Worm (Caenorhabditis elegans) whole organism, L2 larva: ENCODE data around the gene T20B12.5.
A peak's percentile ranks its signal among the peaks of the same experiment; 100 is the strongest.

Experiments
- C34F6.9 ChIP-seq: fragments of 150-350 bp; optimal IDR thresholded peaks from 2 replicates; lab custom pipeline; 2014; ENCODE audit warnings: missing biosample characterization, missing genetic modification characterization
- F13H6.1 ChIP-seq: sonication (generic microtip); optimal IDR thresholded peaks from 2 replicates; lab custom pipeline; 2016; ENCODE audit warnings: missing genetic modification characterization, missing compliant biosample characterization
- R02D3.7 ChIP-seq: fragments of 150-350 bp; optimal IDR thresholded peaks from 2 replicates; lab custom pipeline; 2014; ENCODE audit warnings: missing biosample characterization, missing genetic modification characterization
- Y55F3AM.14 ChIP-seq: fragments of 200-800 bp; sonication (Bioruptor generic); optimal IDR thresholded peaks from 2 replicates; lab custom pipeline; 2018; ENCODE audit warnings: mild to moderate bottlenecking, missing genetic modification characterization, missing compliant biosample characterization
- ZK546.5 ChIP-seq: sonication (generic microtip); optimal IDR thresholded peaks from 2 replicates; lab custom pipeline; 2017; ENCODE audit warnings: missing biosample characterization, missing genetic modification characterization
- alr-1 ChIP-seq: fragments of 150-350 bp; optimal IDR thresholded peaks from 2 replicates; lab custom pipeline; 2014; ENCODE audit warnings: missing biosample characterization, missing genetic modification characterization
- aly-2 ChIP-seq: fragments of 150-350 bp; optimal IDR thresholded peaks from 2 replicates; lab custom pipeline; 2014; ENCODE audit warnings: missing biosample characterization, missing genetic modification characterization
- ama-1 ChIP-seq: fragments of 150-350 bp; optimal IDR thresholded peaks from 2 replicates; lab custom pipeline; 2018; ENCODE audit warnings: inconsistent platforms
- blmp-1 ChIP-seq: sonication (generic microtip); optimal IDR thresholded peaks from 2 replicates; lab custom pipeline; 2017; ENCODE audit warnings: missing genetic modification characterization, mild to moderate bottlenecking, missing compliant biosample characterization, antibody characterized with exemption, moderate library complexity; ENCODE audit not compliant: insufficient read depth
- ceh-16 ChIP-seq: fragments of 150-350 bp; optimal IDR thresholded peaks from 2 replicates; lab custom pipeline; 2014; ENCODE audit warnings: missing biosample characterization, missing genetic modification characterization
- ceh-82 ChIP-seq: fragments of 150-350 bp; optimal IDR thresholded peaks from 2 replicates; lab custom pipeline; 2014; ENCODE audit warnings: missing biosample characterization, missing genetic modification characterization
- crh-2 ChIP-seq: sonication (generic microtip); optimal IDR thresholded peaks from 2 replicates; lab custom pipeline; 2017; ENCODE audit warnings: missing biosample characterization, missing genetic modification characterization
- dmd-4 ChIP-seq: sonication (generic microtip); optimal IDR thresholded peaks from 2 replicates; lab custom pipeline; 2017; ENCODE audit warnings: missing biosample characterization, missing genetic modification characterization
- egl-27 ChIP-seq: sonication (generic microtip); optimal IDR thresholded peaks from 3 replicates; lab custom pipeline; 2017; ENCODE audit warnings: missing biosample characterization, missing genetic modification reagents, missing genetic modification characterization
- elt-1 ChIP-seq: fragments of 150-350 bp; optimal IDR thresholded peaks from 2 replicates; lab custom pipeline; 2014; ENCODE audit warnings: missing biosample characterization, missing genetic modification characterization
- elt-3 ChIP-seq: sonication (generic microtip); optimal IDR thresholded peaks from 2 replicates; lab custom pipeline; 2017; ENCODE audit warnings: missing biosample characterization, missing genetic modification characterization
- fos-1 ChIP-seq: fragments of 150-350 bp; optimal IDR thresholded peaks from 2 replicates; lab custom pipeline; 2014; ENCODE audit warnings: missing biosample characterization, missing genetic modification characterization
- gmeb-1 ChIP-seq: fragments of 150-350 bp; optimal IDR thresholded peaks from 2 replicates; lab custom pipeline; 2014; ENCODE audit warnings: missing biosample characterization, missing genetic modification characterization
- lin-11 ChIP-seq: fragments of 150-350 bp; sonication (generic microtip); optimal IDR thresholded peaks from 2 replicates; lab custom pipeline; 2014; ENCODE audit warnings: missing biosample characterization, missing genetic modification characterization, inconsistent platforms, mixed read lengths
- lin-13 ChIP-seq: fragments of 150-350 bp; optimal IDR thresholded peaks from 2 replicates; lab custom pipeline; 2014; ENCODE audit warnings: missing biosample characterization, missing genetic modification reagents, missing genetic modification characterization
- lin-39 ChIP-seq: fragments of 150-350 bp; optimal IDR thresholded peaks from 2 replicates; lab custom pipeline; 2014; ENCODE audit warnings: missing biosample characterization, missing genetic modification reagents, missing genetic modification characterization
- lsy-2 ChIP-seq, 2 experiments: fragments of 150-350 bp in 1 of 2; sonication (generic microtip) in 1 of 2; optimal IDR thresholded peaks; 2 replicates each; lab custom pipeline; 2014 to 2017; ENCODE audit warnings: missing biosample characterization in 2 of 2, missing genetic modification characterization in 2 of 2
- mab-5 ChIP-seq: fragments of 150-350 bp; optimal IDR thresholded peaks from 2 replicates; lab custom pipeline; 2014; ENCODE audit warnings: missing biosample characterization, missing genetic modification characterization
- mbf-1 ChIP-seq: sonication (generic microtip); optimal IDR thresholded peaks from 2 replicates; lab custom pipeline; 2017; ENCODE audit warnings: missing biosample characterization, missing genetic modification characterization
- mdl-1 ChIP-seq, 2 experiments: fragments of 150-350 bp in 1 of 2; sonication (generic microtip) in 1 of 2; optimal IDR thresholded peaks; 2 replicates each; lab custom pipeline; 2017; ENCODE audit warnings: missing biosample characterization in 2 of 2, missing genetic modification characterization in 2 of 2
- nhr-10 ChIP-seq: sonication (generic microtip); optimal IDR thresholded peaks from 2 replicates; lab custom pipeline; 2017; ENCODE audit warnings: missing biosample characterization, missing genetic modification characterization
- nhr-11 ChIP-seq: fragments of 150-350 bp; optimal IDR thresholded peaks from 2 replicates; lab custom pipeline; 2014; ENCODE audit warnings: missing biosample characterization, missing genetic modification characterization
- nhr-12 ChIP-seq: fragments of 150-350 bp; optimal IDR thresholded peaks from 2 replicates; lab custom pipeline; 2014; ENCODE audit warnings: missing biosample characterization, missing genetic modification characterization
- nhr-129 ChIP-seq: fragments of 150-350 bp; optimal IDR thresholded peaks from 2 replicates; lab custom pipeline; 2014; ENCODE audit warnings: missing biosample characterization, missing genetic modification characterization
- nhr-21 ChIP-seq: fragments of 150-350 bp; optimal IDR thresholded peaks from 2 replicates; lab custom pipeline; 2014; ENCODE audit warnings: missing biosample characterization, missing genetic modification characterization
- nhr-23 ChIP-seq: fragments of 150-350 bp; optimal IDR thresholded peaks from 2 replicates; lab custom pipeline; 2014; ENCODE audit warnings: missing biosample characterization, missing genetic modification reagents, missing genetic modification characterization
- nhr-237 ChIP-seq: fragments of 150-350 bp; optimal IDR thresholded peaks from 2 replicates; lab custom pipeline; 2014; ENCODE audit warnings: missing biosample characterization, missing genetic modification characterization
- nhr-25 ChIP-seq: fragments of 150-350 bp; sonication (generic microtip); optimal IDR thresholded peaks from 3 replicates; lab custom pipeline; 2014; ENCODE audit warnings: missing biosample characterization, missing genetic modification characterization
- nhr-6 ChIP-seq: fragments of 150-350 bp; optimal IDR thresholded peaks from 2 replicates; lab custom pipeline; 2014; ENCODE audit warnings: missing biosample characterization, missing genetic modification characterization
- nhr-77 ChIP-seq: fragments of 150-350 bp; optimal IDR thresholded peaks from 2 replicates; lab custom pipeline; 2014; ENCODE audit warnings: missing biosample characterization, missing genetic modification characterization
- peb-1 ChIP-seq: fragments of 150-350 bp; optimal IDR thresholded peaks from 2 replicates; lab custom pipeline; 2014; ENCODE audit warnings: missing biosample characterization, missing genetic modification characterization
- sem-4 ChIP-seq: fragments of 150-350 bp; optimal IDR thresholded peaks from 2 replicates; lab custom pipeline; 2014; ENCODE audit warnings: missing biosample characterization, missing genetic modification reagents, missing genetic modification characterization
- skn-1 ChIP-seq: sonication (generic microtip); optimal IDR thresholded peaks from 2 replicates; lab custom pipeline; 2017; ENCODE audit warnings: missing biosample characterization, missing genetic modification characterization
- sma-3 ChIP-seq: sonication (generic microtip); optimal IDR thresholded peaks from 2 replicates; lab custom pipeline; 2016; ENCODE audit warnings: missing genetic modification reagents, missing genetic modification characterization, missing compliant biosample characterization
- sma-9 ChIP-seq, 2 experiments: fragments of 150-350 bp in 1 of 2; sonication (generic microtip) in 1 of 2; optimal IDR thresholded peaks; 2 replicates each; lab custom pipeline; 2014 to 2016; ENCODE audit warnings: missing genetic modification characterization in 2 of 2, mild to moderate bottlenecking in 1 of 2, missing biosample characterization in 1 of 2, missing compliant biosample characterization in 1 of 2, missing genetic modification reagents in 1 of 2, moderate library complexity in 1 of 2
- snpc-4 ChIP-seq: fragments of 150-350 bp; optimal IDR thresholded peaks from 2 replicates; lab custom pipeline; 2014; ENCODE audit warnings: missing biosample characterization, missing genetic modification characterization
- unc-39 ChIP-seq: fragments of 150-350 bp; optimal IDR thresholded peaks from 2 replicates; lab custom pipeline; 2014; ENCODE audit warnings: missing biosample characterization, missing genetic modification characterization
- unc-55 ChIP-seq: fragments of 150-350 bp; sonication (generic microtip); optimal IDR thresholded peaks from 3 replicates; lab custom pipeline; 2014; ENCODE audit warnings: missing biosample characterization, missing genetic modification reagents, missing genetic modification characterization
- unc-62 ChIP-seq: fragments of 150-350 bp; optimal IDR thresholded peaks from 2 replicates; lab custom pipeline; 2014; ENCODE audit warnings: missing biosample characterization, missing genetic modification reagents, missing genetic modification characterization
- zag-1 ChIP-seq: fragments of 150-350 bp; optimal IDR thresholded peaks from 2 replicates; lab custom pipeline; 2014; ENCODE audit warnings: missing biosample characterization, missing genetic modification characterization
- ztf-1 ChIP-seq: fragments of 200-800 bp; sonication (Bioruptor generic); conservative IDR thresholded peaks from 2 replicates; pipeline ENCODE4 v1.3.6; 2022; ENCODE audit warnings: missing genetic modification characterization, missing compliant biosample characterization
- ztf-11 ChIP-seq: sonication (generic microtip); optimal IDR thresholded peaks from 2 replicates; lab custom pipeline; 2017; ENCODE audit warnings: missing biosample characterization, missing genetic modification characterization
- ztf-4 ChIP-seq: fragments of 150-350 bp; optimal IDR thresholded peaks from 2 replicates; lab custom pipeline; 2014; ENCODE audit warnings: missing biosample characterization, missing genetic modification characterization

T20B12.5 gene

ce11 chrIII:7375434-7375833 is 8.5 kb upstream of the T20B12.5 start:
- TF ChIP-seq nhr-10 (tag; lab: Kevin White, UChicago) (no peak), mdl-1 (tag; optimal IDR thresholded peaks at IDR 0.05; lab: Kevin White, UChicago) (no peak), nhr-11 (tag; lab: Kevin White, UChicago) (no peak), peb-1 (tag; lab: Kevin White, UChicago) (no peak), zag-1 (tag; lab: Kevin White, UChicago) (no peak), Y55F3AM.14 (GFP tag; lab: Kevin White, UChicago) (no peak), unc-39 (no peak), nhr-25 (tag; lab: Kevin White, UChicago) (no peak), ztf-11 (no peak), mbf-1 (tag; lab: Kevin White, UChicago) (no peak), C34F6.9 (tag; lab: Kevin White, UChicago) (no peak), R02D3.7 (tag; lab: Kevin White, UChicago) (no peak), crh-2 (peak; percentile 24), nhr-23 (tag; lab: Kevin White, UChicago) (no peak), nhr-21 (peak; percentile 30), nhr-77 (tag; lab: Kevin White, UChicago) (no peak), unc-62 (GFP tag; lab: Kevin White, UChicago) (no peak), ceh-82 (tag; lab: Kevin White, UChicago) (no peak), snpc-4 (no peak), ztf-1 (GFP tag; lab: Robert Waterston, UW) (no peak), nhr-12 (no peak), ceh-16 (tag; lab: Kevin White, UChicago) (no peak), gmeb-1 (tag; lab: Kevin White, UChicago) (no peak), dmd-4 (tag; lab: Kevin White, UChicago) (no peak), lin-13 (GFP tag; lab: Kevin White, UChicago) (no peak), lin-39 (tag; lab: Kevin White, UChicago) (no peak), ama-1 (lab: Kevin White, UChicago) (peak; percentile 7), alr-1 (tag; lab: Kevin White, UChicago) (no peak), blmp-1 (no peak), F13H6.1 (no peak), sem-4 (no peak), nhr-6 (tag; lab: Kevin White, UChicago) (no peak), sma-3 (GFP tag; lab: Kevin White, UChicago) (peak; percentile 52), elt-3 (tag; lab: Kevin White, UChicago) (no peak), mab-5 (tag; lab: Kevin White, UChicago) (no peak), aly-2 (tag; lab: Kevin White, UChicago) (no peak), sma-9 (GFP tag; optimal IDR thresholded peaks at IDR 0.05; lab: Kevin White, UChicago) (peak; percentile 9), sma-9 (tag; optimal IDR thresholded peaks at IDR 0.05; lab: Kevin White, UChicago) (no peak), ztf-4 (tag; lab: Kevin White, UChicago) (no peak), skn-1 (no peak), elt-1 (tag; lab: Kevin White, UChicago) (no peak), lin-11 (tag; lab: Kevin White, UChicago) (no peak), nhr-129 (tag; lab: Kevin White, UChicago) (peak; percentile 39), unc-55 (GFP tag; lab: Kevin White, UChicago) (no peak), nhr-237 (tag; lab: Kevin White, UChicago) (no peak), egl-27 (tag; lab: Kevin White, UChicago) (no peak), ZK546.5 (no peak), fos-1 (tag; lab: Kevin White, UChicago) (peak; percentile 88), lsy-2 (tag; optimal IDR thresholded peaks at IDR 0.05; lab: Kevin White, UChicago) (no peak)
